Worm (Caenorhabditis elegans) whole organism, L4 larva: ENCODE results near the gene cyp-33C6.
A peak's percentile ranks its signal among the peaks of the same experiment; 100 is the strongest.

ENCODE experiments used
- F49E8.2 ChIP-seq: sonication (generic microtip); optimal IDR thresholded peaks from 2 replicates; lab custom pipeline; 2016; ENCODE audit warnings: missing compliant biosample characterization, mild to moderate bottlenecking, missing genetic modification characterization, borderline replicate concordance
- R02D3.7 ChIP-seq: fragments of 150-350 bp; sonication (generic microtip); optimal IDR thresholded peaks from 3 replicates; lab custom pipeline; 2014; ENCODE audit warnings: missing biosample characterization, missing genetic modification characterization
- T20F7.1 ChIP-seq: fragments of 200-800 bp; sonication (Bioruptor generic); optimal IDR thresholded peaks from 2 replicates; lab custom pipeline; 2018; ENCODE audit warnings: mild to moderate bottlenecking, missing genetic modification characterization, missing compliant biosample characterization
- ama-1 ChIP-seq: fragments of 150-350 bp; optimal IDR thresholded peaks from 2 replicates; lab custom pipeline; 2014; ENCODE audit warnings: inconsistent platforms, mixed read lengths
- arid-1 ChIP-seq: fragments of 200-800 bp; sonication (Bioruptor generic); conservative IDR thresholded peaks from 2 replicates; pipeline ENCODE4 v1.3.6; 2022; ENCODE audit warnings: missing genetic modification reagents, missing genetic modification characterization, missing compliant biosample characterization
- attf-4 ChIP-seq: sonication (generic microtip); optimal IDR thresholded peaks from 3 replicates; lab custom pipeline; 2017; ENCODE audit warnings: missing biosample characterization, missing genetic modification characterization
- ceh-28 ChIP-seq: fragments of 150-350 bp; optimal IDR thresholded peaks from 2 replicates; lab custom pipeline; 2014; ENCODE audit warnings: missing biosample characterization, missing genetic modification reagents, missing genetic modification characterization
- ceh-44 ChIP-seq: fragments of 200-800 bp; sonication (Bioruptor generic); IDR thresholded peaks from 2 replicates; pipeline ENCODE4 v1.3.6; 2022; ENCODE audit warnings: missing genetic modification reagents, missing genetic modification characterization, missing compliant biosample characterization
- ctbp-1 ChIP-seq: fragments of 200-800 bp; sonication (Bioruptor generic); IDR thresholded peaks from 2 replicates; pipeline ENCODE4 v1.3.6; 2022; ENCODE audit warnings: missing genetic modification reagents, missing genetic modification characterization, missing compliant biosample characterization
- daf-16 ChIP-seq, 3 experiments: sonication (generic microtip); optimal IDR thresholded peaks; 2 replicates each; lab custom pipeline; 2016 to 2017; ENCODE audit warnings: missing genetic modification characterization in 3 of 3, missing genetic modification reagents in 3 of 3, mild to moderate bottlenecking in 2 of 3, missing compliant biosample characterization in 2 of 3, missing biosample characterization in 1 of 3, moderate library complexity in 1 of 3
- dmd-6 ChIP-seq: fragments of 200-800 bp; sonication (Bioruptor generic); IDR thresholded peaks from 2 replicates; pipeline ENCODE4 v1.3.6; 2022; ENCODE audit warnings: missing genetic modification reagents, missing genetic modification characterization, missing compliant biosample characterization
- dpl-1 ChIP-seq: fragments of 150-350 bp; optimal IDR thresholded peaks from 2 replicates; lab custom pipeline; 2014; ENCODE audit warnings: missing biosample characterization, missing genetic modification reagents, missing genetic modification characterization
- duxl-1 ChIP-seq: sonication (generic microtip); optimal IDR thresholded peaks from 2 replicates; lab custom pipeline; 2016; ENCODE audit warnings: mild to moderate bottlenecking, missing genetic modification characterization, moderate library complexity, missing compliant biosample characterization; ENCODE audit not compliant: poor library complexity
- dve-1 ChIP-seq: sonication (generic microtip); optimal IDR thresholded peaks from 2 replicates; lab custom pipeline; 2017; ENCODE audit warnings: antibody characterized with exemption, mild to moderate bottlenecking, missing genetic modification characterization, missing compliant biosample characterization; ENCODE audit not compliant: insufficient read depth
- egl-43 ChIP-seq: fragments of 200-800 bp; sonication (Bioruptor generic); IDR thresholded peaks from 2 replicates; pipeline ENCODE4 v1.3.6; 2022; ENCODE audit warnings: missing genetic modification reagents, missing genetic modification characterization, missing compliant biosample characterization
- fkh-10 ChIP-seq: fragments of 150-350 bp; optimal IDR thresholded peaks from 2 replicates; lab custom pipeline; 2014; ENCODE audit warnings: missing biosample characterization, missing genetic modification reagents, missing genetic modification characterization
- gei-8 ChIP-seq: fragments of 200-800 bp; sonication (Bioruptor generic); optimal IDR thresholded peaks from 2 replicates; lab custom pipeline; 2018; ENCODE audit warnings: mild to moderate bottlenecking, missing genetic modification characterization, missing compliant biosample characterization
- hif-1 ChIP-seq, 2 experiments: sonication (generic microtip); optimal IDR thresholded peaks; 2 replicates each; lab custom pipeline; 2016 to 2017; ENCODE audit warnings: missing compliant biosample characterization in 2 of 2, missing genetic modification characterization in 2 of 2, missing genetic modification reagents in 2 of 2, missing genotype in 2 of 2, mild to moderate bottlenecking in 1 of 2
- hlh-30 ChIP-seq: sonication (generic microtip); optimal IDR thresholded peaks from 2 replicates; lab custom pipeline; 2017; ENCODE audit warnings: antibody characterized with exemption, mild to moderate bottlenecking, missing genetic modification characterization, missing compliant biosample characterization; ENCODE audit not compliant: insufficient read depth
- jun-1 ChIP-seq: fragments of 150-350 bp; optimal IDR thresholded peaks from 2 replicates; lab custom pipeline; 2014; ENCODE audit warnings: missing biosample characterization, missing genetic modification reagents, missing genetic modification characterization
- lim-7 ChIP-seq: fragments of 200-800 bp; sonication (Bioruptor generic); IDR thresholded peaks from 2 replicates; pipeline ENCODE4 v1.3.6; 2022; ENCODE audit warnings: missing genetic modification characterization, missing compliant biosample characterization
- lin-29 ChIP-seq: fragments of 200-800 bp; sonication (Bioruptor generic); IDR thresholded peaks from 2 replicates; pipeline ENCODE4 v1.3.6; 2022; ENCODE audit warnings: missing genetic modification reagents, missing genetic modification characterization, missing compliant biosample characterization
- lin-38 ChIP-seq: fragments of 200-800 bp; sonication (Bioruptor generic); IDR thresholded peaks from 2 replicates; pipeline ENCODE4 v1.3.6; 2022; ENCODE audit warnings: missing genetic modification reagents, missing genetic modification characterization, missing compliant biosample characterization
- lin-39 ChIP-seq: fragments of 150-350 bp; optimal IDR thresholded peaks from 2 replicates; lab custom pipeline; 2014; ENCODE audit warnings: missing biosample characterization, missing genetic modification reagents, missing genetic modification characterization
- lsy-2 ChIP-seq, 2 experiments: fragments of 150-350 bp in 1 of 2; sonication (generic microtip) in 1 of 2; optimal IDR thresholded peaks; 2 replicates each; lab custom pipeline; 2014 to 2017; ENCODE audit warnings: missing biosample characterization in 2 of 2, missing genetic modification characterization in 2 of 2
- madf-5 ChIP-seq, 2 experiments: fragments of 200-800 bp; sonication (Bioruptor generic); IDR thresholded peaks; 2 replicates each; pipeline ENCODE4 v1.3.6; 2022; ENCODE audit warnings: missing compliant biosample characterization in 2 of 2, missing genetic modification characterization in 2 of 2
- mdt-29 ChIP-seq: fragments of 200-800 bp; sonication (Bioruptor generic); IDR thresholded peaks from 2 replicates; pipeline ENCODE4 v1.3.6; 2022; ENCODE audit warnings: missing genetic modification reagents, missing genetic modification characterization, missing compliant biosample characterization
- mes-2 ChIP-seq: sonication (generic microtip); optimal IDR thresholded peaks from 2 replicates; lab custom pipeline; 2016; ENCODE audit warnings: missing genotype, mild to moderate bottlenecking, missing genetic modification characterization, missing compliant biosample characterization; ENCODE audit not compliant: poor library complexity, severe bottlenecking
- mxl-2 ChIP-seq: fragments of 200-800 bp; sonication (Bioruptor generic); conservative IDR thresholded peaks from 2 replicates; pipeline ENCODE4 v1.3.6; 2022; ENCODE audit warnings: missing genetic modification reagents, missing genetic modification characterization, missing compliant biosample characterization
- mxl-3 ChIP-seq: fragments of 200-800 bp; sonication (Bioruptor generic); optimal IDR thresholded peaks from 2 replicates; lab custom pipeline; 2018; ENCODE audit warnings: mild to moderate bottlenecking, missing genetic modification characterization, missing compliant biosample characterization
- nhr-11 ChIP-seq: fragments of 150-350 bp; optimal IDR thresholded peaks from 2 replicates; lab custom pipeline; 2014; ENCODE audit warnings: missing biosample characterization, missing genetic modification characterization
- nhr-25 ChIP-seq: sonication (generic microtip); optimal IDR thresholded peaks from 2 replicates; lab custom pipeline; 2017; ENCODE audit warnings: missing genetic modification characterization, mild to moderate bottlenecking, missing compliant biosample characterization, antibody characterized with exemption, moderate library complexity, borderline replicate concordance; ENCODE audit not compliant: insufficient read depth
- nhr-28 ChIP-seq: fragments of 150-350 bp; optimal IDR thresholded peaks from 2 replicates; lab custom pipeline; 2014; ENCODE audit warnings: missing biosample characterization, missing genetic modification characterization
- nhr-6 ChIP-seq: fragments of 150-350 bp; optimal IDR thresholded peaks from 2 replicates; lab custom pipeline; 2014; ENCODE audit warnings: missing biosample characterization, missing genetic modification characterization
- nhr-76 ChIP-seq: fragments of 150-350 bp; optimal IDR thresholded peaks from 2 replicates; lab custom pipeline; 2014; ENCODE audit warnings: missing biosample characterization, missing genetic modification characterization
- pha-4 ChIP-seq, 2 experiments: fragments of 150-350 bp in 1 of 2; fragments of 200-800 bp in 1 of 2; sonication (Bioruptor generic) in 1 of 2; IDR thresholded peaks in 1 of 2; optimal IDR thresholded peaks in 1 of 2; 2 replicates each; pipeline versions ENCODE4 v1.3.6 to Lab custom; 2014 to 2022; ENCODE audit warnings: missing genetic modification characterization in 2 of 2, missing genetic modification reagents in 2 of 2, missing biosample characterization in 1 of 2, missing compliant biosample characterization in 1 of 2
- pqm-1 ChIP-seq: sonication (generic microtip); optimal IDR thresholded peaks from 2 replicates; lab custom pipeline; 2017; ENCODE audit warnings: missing biosample characterization, missing genetic modification characterization
- snpc-1.2 ChIP-seq: fragments of 200-800 bp; sonication (Bioruptor generic); IDR thresholded peaks from 2 replicates; pipeline ENCODE4 v1.3.6; 2022; ENCODE audit warnings: missing genetic modification reagents, missing genetic modification characterization, missing compliant biosample characterization
- snpc-4 ChIP-seq: fragments of 150-350 bp; optimal IDR thresholded peaks from 2 replicates; lab custom pipeline; 2014; ENCODE audit warnings: missing biosample characterization, missing genetic modification characterization
- tra-1 ChIP-seq: fragments of 200-800 bp; sonication (Bioruptor generic); IDR thresholded peaks from 2 replicates; pipeline ENCODE4 v1.3.6; 2022; ENCODE audit warnings: missing genetic modification reagents, missing genetic modification characterization, missing compliant biosample characterization
- unc-62 ChIP-seq, 3 experiments: fragments of 150-350 bp in 1 of 3; sonication (generic microtip); optimal IDR thresholded peaks in 2 of 3; peaks in 1 of 3; 1 replicate in 1 of 3; 2 replicates in 2 of 3; lab custom pipeline; 2014 to 2017; ENCODE audit warnings: missing biosample characterization in 3 of 3, missing genetic modification characterization in 3 of 3, missing genetic modification reagents in 3 of 3, missing genotype in 1 of 3
- zag-1 ChIP-seq: fragments of 150-350 bp; optimal IDR thresholded peaks from 2 replicates; lab custom pipeline; 2014; ENCODE audit warnings: missing biosample characterization, missing genetic modification characterization
- zip-11 ChIP-seq: fragments of 200-800 bp; sonication (Bioruptor generic); IDR thresholded peaks from 2 replicates; pipeline ENCODE4 v1.3.6; 2022; ENCODE audit warnings: missing genetic modification characterization, missing compliant biosample characterization

Gene cyp-33C6

DNA sequence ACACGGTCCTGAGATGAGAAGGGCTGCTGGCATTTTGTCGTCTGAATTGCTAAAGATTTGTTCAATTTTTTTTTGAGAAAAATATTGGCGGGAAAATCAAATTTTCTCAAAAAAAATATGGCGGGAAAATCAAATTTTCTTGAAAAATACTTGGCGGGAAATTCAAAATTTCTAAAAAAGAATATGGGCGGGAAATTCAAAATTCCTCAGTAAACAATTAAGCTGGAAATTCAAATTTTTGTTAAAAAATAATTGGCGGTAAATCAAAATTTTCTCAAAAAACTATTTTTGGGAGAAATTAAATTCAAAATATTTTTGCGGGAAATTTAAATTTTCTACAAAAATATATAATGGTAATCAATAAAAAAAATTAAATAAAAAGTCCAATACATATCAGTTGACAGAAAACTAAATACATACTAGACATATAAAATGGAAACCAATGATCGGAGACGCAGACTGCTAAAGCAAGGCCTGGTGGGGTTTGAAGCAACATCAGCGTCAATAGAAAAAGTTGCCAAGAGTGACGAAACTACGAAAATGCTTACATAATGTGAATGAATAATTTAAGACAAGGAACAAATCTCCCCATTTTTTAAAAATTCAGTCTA, 34.7 kb downstream of the cyp-33C6 start, which contains the start of gene nhr-184:
Gene nhr-184, minus strand, starts transcription at position 51 of the 611 bp plus-strand sequence.
- TF ChIP-seq attf-4 (tag; lab: Kevin White, UChicago) (no peak), nhr-6 (tag; lab: Kevin White, UChicago) (peak; percentile 4), dve-1 (tag; lab: Kevin White, UChicago) (peak; percentile 46), nhr-28 (tag; lab: Kevin White, UChicago) (peak; percentile 65), arid-1 (GFP tag; lab: Robert Waterston, UW) (no peak), pha-4 (GFP tag; IDR thresholded peaks at IDR 0.05; lab: Robert Waterston, UW) (no peak), pha-4 (tag; optimal IDR thresholded peaks at IDR 0.05; lab: Kevin White, UChicago) (peak; percentile 45), daf-16 (GFP tag; optimal IDR thresholded peaks at IDR 0.05; lab: Kevin White, UChicago) (no peak), daf-16 (tag; optimal IDR thresholded peaks at IDR 0.05; lab: Kevin White, UChicago) (peak; percentile 81), mes-2 (tag; lab: Kevin White, UChicago) (peak; percentile 40), madf-5 (GFP tag; IDR thresholded peaks at IDR 0.05; lab: Robert Waterston, UW) (no peak), hlh-30 (tag; lab: Kevin White, UChicago) (peak; percentile 44), mdt-29 (GFP tag; lab: Robert Waterston, UW) (no peak)

DNA sequence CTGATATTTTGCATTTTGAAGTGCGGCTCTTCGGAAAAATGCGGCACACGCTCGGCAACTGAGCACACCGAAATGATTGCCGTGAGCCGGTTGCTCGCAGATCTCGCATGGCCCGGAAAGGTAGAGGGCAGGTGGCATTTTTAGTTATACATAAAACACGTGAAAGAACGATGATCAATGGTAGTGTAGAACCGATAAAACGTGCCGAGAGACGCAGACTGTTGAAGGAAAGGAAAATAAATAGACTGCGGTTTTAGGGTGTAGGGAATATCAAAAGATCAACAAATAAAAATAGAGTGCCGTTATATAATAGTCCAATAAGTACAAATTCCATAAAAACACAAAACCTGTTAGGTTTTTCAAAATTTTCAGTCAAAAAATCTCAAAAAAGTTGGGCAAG, 37.3 kb downstream of the cyp-33C6 start, which contains the start of gene nhr-133:
Gene nhr-133, minus strand, starts transcription at position 183 of the 400 bp plus-strand sequence.
- TF ChIP-seq snpc-1.2 (GFP tag; lab: Robert Waterston, UW): no peak
- no peak for TF ChIP-seq hif-1 (tag; optimal IDR thresholded peaks at IDR 0.05; lab: Kevin White, UChicago)
- TF ChIP-seq pqm-1 (tag; lab: Kevin White, UChicago): no peak
- TF ChIP-seq egl-43 (GFP tag; lab: Robert Waterston, UW): no peak
- no peak for TF ChIP-seq lin-38 (GFP tag; lab: Robert Waterston, UW)
- no peak for TF ChIP-seq madf-5 (GFP tag; IDR thresholded peaks at IDR 0.05; lab: Robert Waterston, UW)
- TF ChIP-seq daf-16 (GFP tag; optimal IDR thresholded peaks at IDR 0.05; lab: Kevin White, UChicago): no peak
- peak; percentile 45 for TF ChIP-seq daf-16 (tag; optimal IDR thresholded peaks at IDR 0.05; lab: Kevin White, UChicago)
- TF ChIP-seq F49E8.2 (tag; lab: Kevin White, UChicago): no peak
- no peak for TF ChIP-seq zip-11 (GFP tag; lab: Robert Waterston, UW)
- no peak for TF ChIP-seq R02D3.7 (tag; lab: Kevin White, UChicago)
- no peak for TF ChIP-seq unc-62 (GFP tag; optimal IDR thresholded peaks at IDR 0.05 in 1 of 2; lab: Kevin White, UChicago)
- TF ChIP-seq unc-62 (tag; optimal IDR thresholded peaks at IDR 0.05; lab: Kevin White, UChicago): no peak
- TF ChIP-seq nhr-25: no peak
- peak; percentile 81 for TF ChIP-seq mxl-3 (GFP tag; lab: Kevin White, UChicago)
- no peak for TF ChIP-seq nhr-11 (tag; lab: Kevin White, UChicago)
- TF ChIP-seq lsy-2 (tag; optimal IDR thresholded peaks at IDR 0.05; lab: Kevin White, UChicago): no peak
- TF ChIP-seq T20F7.1 (GFP tag; lab: Kevin White, UChicago): no peak
- TF ChIP-seq lin-29 (GFP tag; lab: Robert Waterston, UW): no peak
- TF ChIP-seq pha-4 (GFP tag; IDR thresholded peaks at IDR 0.05; lab: Robert Waterston, UW): no peak
- TF ChIP-seq pha-4 (tag; optimal IDR thresholded peaks at IDR 0.05; lab: Kevin White, UChicago): peak; percentile 9
- peak; percentile 6 for TF ChIP-seq mes-2 (tag; lab: Kevin White, UChicago)
- no peak for TF ChIP-seq gei-8
- no peak for TF ChIP-seq jun-1 (tag; lab: Kevin White, UChicago)
- peak; percentile 55 for TF ChIP-seq dve-1 (tag; lab: Kevin White, UChicago)
- TF ChIP-seq nhr-28 (tag; lab: Kevin White, UChicago): peak; percentile 80
- TF ChIP-seq zag-1: no peak
- TF ChIP-seq mxl-2 (GFP tag; lab: Robert Waterston, UW): no peak
- no peak for TF ChIP-seq ctbp-1 (GFP tag; lab: Robert Waterston, UW)
- no peak for TF ChIP-seq ceh-28 (tag; lab: Kevin White, UChicago)
- no peak for TF ChIP-seq ama-1
- TF ChIP-seq hlh-30 (tag; lab: Kevin White, UChicago): peak; percentile 83
- TF ChIP-seq fkh-10 (GFP tag; lab: Kevin White, UChicago): no peak
- TF ChIP-seq lim-7 (GFP tag; lab: Robert Waterston, UW): no peak
- no peak for TF ChIP-seq lin-39 (tag; lab: Kevin White, UChicago)
- no peak for TF ChIP-seq tra-1 (GFP tag; lab: Robert Waterston, UW)
- TF ChIP-seq snpc-4 (tag; lab: Kevin White, UChicago): no peak
- no peak for TF ChIP-seq ceh-44 (GFP tag; lab: Robert Waterston, UW)
- TF ChIP-seq duxl-1 (tag; lab: Kevin White, UChicago): no peak
- TF ChIP-seq dmd-6 (GFP tag; lab: Robert Waterston, UW): peak; percentile 50; the same call in 1 of the 2 replicates
- TF ChIP-seq nhr-76 (tag; lab: Kevin White, UChicago): no peak
- TF ChIP-seq dpl-1: no peak
